Worm (Caenorhabditis elegans) whole organism, young adult: ENCODE data around the gene cpz-2.

Experiments used
- D2030.7 ChIP-seq: fragments of 200-800 bp; sonication (Bioruptor generic); IDR thresholded peaks from 2 replicates; pipeline ENCODE4 v1.3.6; 2022; ENCODE audit warnings: missing genetic modification reagents, missing genetic modification characterization, missing compliant biosample characterization
- F33H1.4 ChIP-seq: fragments of 200-800 bp; sonication (Bioruptor generic); IDR thresholded peaks from 2 replicates; pipeline ENCODE4 v1.3.6; 2022; ENCODE audit warnings: missing genetic modification reagents, missing genetic modification characterization, missing compliant biosample characterization
- F49E8.2 ChIP-seq: sonication (generic microtip); optimal IDR thresholded peaks from 3 replicates; lab custom pipeline; 2017; ENCODE audit warnings: missing genetic modification characterization, mild to moderate bottlenecking, missing compliant biosample characterization, antibody characterized with exemption, moderate library complexity; ENCODE audit not compliant: insufficient read depth
- Y79H2A.3 ChIP-seq: fragments of 200-800 bp; sonication (Bioruptor generic); conservative IDR thresholded peaks from 2 replicates; pipeline ENCODE4 v1.3.6; 2022; ENCODE audit warnings: missing genetic modification reagents, missing genetic modification characterization, missing compliant biosample characterization
- ama-1 ChIP-seq, 3 experiments: fragments of 150-350 bp in 1 of 3; sonication (generic microtip) in 2 of 3; optimal IDR thresholded peaks; 2 replicates each; lab custom pipeline; 2014 to 2018; ENCODE audit warnings: missing biosample characterization in 2 of 3, missing genetic modification characterization in 2 of 3, missing genetic modification reagents in 2 of 3
- atf-7 ChIP-seq: sonication (generic microtip); optimal IDR thresholded peaks from 2 replicates; lab custom pipeline; 2017; ENCODE audit warnings: mild to moderate bottlenecking, missing genetic modification characterization, missing compliant biosample characterization
- bed-2 ChIP-seq: fragments of 200-800 bp; sonication (Bioruptor generic); IDR thresholded peaks from 2 replicates; pipeline ENCODE4 v1.3.6; 2022; ENCODE audit warnings: missing genetic modification reagents, missing genetic modification characterization, missing compliant biosample characterization
- cebp-1 ChIP-seq, 2 experiments: fragments of 200-800 bp in 1 of 2; sonication (Bioruptor generic) in 1 of 2; sonication (generic microtip) in 1 of 2; IDR thresholded peaks in 1 of 2; optimal IDR thresholded peaks in 1 of 2; 2 replicates each; pipeline versions ENCODE4 v1.3.6 to Lab custom; 2017 to 2022; ENCODE audit warnings: missing compliant biosample characterization in 2 of 2, missing genetic modification characterization in 2 of 2, mild to moderate bottlenecking in 1 of 2, missing genetic modification reagents in 1 of 2, moderate library complexity in 1 of 2
- ceh-40 ChIP-seq: fragments of 200-800 bp; sonication (Bioruptor generic); IDR thresholded peaks from 2 replicates; pipeline ENCODE4 v1.3.6; 2022; ENCODE audit warnings: missing genetic modification characterization, missing compliant biosample characterization
- ceh-58 ChIP-seq: fragments of 200-800 bp; sonication (Bioruptor generic); IDR thresholded peaks from 2 replicates; pipeline ENCODE4 v1.3.6; 2022; ENCODE audit warnings: missing genetic modification characterization, missing compliant biosample characterization
- ceh-79 ChIP-seq: sonication (generic microtip); optimal IDR thresholded peaks from 2 replicates; lab custom pipeline; 2017; ENCODE audit warnings: mild to moderate bottlenecking, missing genetic modification characterization, missing compliant biosample characterization
- ceh-91 ChIP-seq: fragments of 200-800 bp; sonication (Bioruptor generic); IDR thresholded peaks from 2 replicates; pipeline ENCODE4 v1.3.6; 2022; ENCODE audit warnings: missing genetic modification reagents, missing genetic modification characterization, missing compliant biosample characterization
- chd-7 ChIP-seq: sonication (generic microtip); optimal IDR thresholded peaks from 2 replicates; lab custom pipeline; 2016; ENCODE audit warnings: mild to moderate bottlenecking, missing genetic modification characterization, moderate library complexity, missing compliant biosample characterization
- dox-1 ChIP-seq: fragments of 200-800 bp; sonication (Bioruptor generic); IDR thresholded peaks from 2 replicates; pipeline ENCODE4 v1.3.6; 2022; ENCODE audit warnings: missing genetic modification reagents, missing genetic modification characterization, missing compliant biosample characterization
- dpl-1 ChIP-seq: fragments of 150-350 bp; optimal IDR thresholded peaks from 2 replicates; lab custom pipeline; 2014; ENCODE audit warnings: missing biosample characterization, missing genetic modification reagents, missing genetic modification characterization
- egl-44 ChIP-seq: fragments of 200-800 bp; sonication (Bioruptor generic); IDR thresholded peaks from 2 replicates; pipeline ENCODE4 v1.3.6; 2022; ENCODE audit warnings: missing genetic modification reagents, missing genetic modification characterization, missing compliant biosample characterization
- egrh-3 ChIP-seq: fragments of 200-800 bp; sonication (Bioruptor generic); IDR thresholded peaks from 2 replicates; pipeline ENCODE4 v1.3.6; 2022; ENCODE audit warnings: missing genetic modification reagents, missing genetic modification characterization, missing compliant biosample characterization
- ekl-4 ChIP-seq: fragments of 200-800 bp; sonication (Bioruptor generic); IDR thresholded peaks from 2 replicates; pipeline ENCODE4 v1.3.6; 2022; ENCODE audit warnings: missing genetic modification reagents, missing genetic modification characterization, missing compliant biosample characterization
- ets-4 ChIP-seq: fragments of 200-800 bp; sonication (Bioruptor generic); optimal IDR thresholded peaks from 2 replicates; lab custom pipeline; 2018; ENCODE audit warnings: mild to moderate bottlenecking, missing genetic modification characterization, missing compliant biosample characterization
- gei-17 ChIP-seq: fragments of 200-800 bp; sonication (Bioruptor generic); optimal IDR thresholded peaks from 2 replicates; lab custom pipeline; 2018; ENCODE audit warnings: mild to moderate bottlenecking, missing genetic modification characterization, missing compliant biosample characterization
- hlh-26 ChIP-seq: fragments of 200-800 bp; sonication (Bioruptor generic); conservative IDR thresholded peaks from 2 replicates; pipeline ENCODE4 v1.3.6; 2022; ENCODE audit warnings: missing genetic modification reagents, missing genetic modification characterization, missing compliant biosample characterization
- hmg-1.2 ChIP-seq: fragments of 200-800 bp; sonication (Bioruptor generic); IDR thresholded peaks from 2 replicates; pipeline ENCODE4 v1.3.6; 2022; ENCODE audit warnings: missing genetic modification reagents, missing genetic modification characterization, missing compliant biosample characterization
- hmg-20 ChIP-seq: fragments of 200-800 bp; sonication (Bioruptor generic); IDR thresholded peaks from 2 replicates; pipeline ENCODE4 v1.3.6; 2022; ENCODE audit warnings: missing genetic modification reagents, missing genetic modification characterization, missing compliant biosample characterization
- hrde-1 ChIP-seq: sonication (generic microtip); optimal IDR thresholded peaks from 2 replicates; lab custom pipeline; 2016; ENCODE audit warnings: missing genetic modification characterization, mild to moderate bottlenecking, missing compliant biosample characterization, moderate library complexity, missing genotype, missing genetic modification reagents, borderline replicate concordance
- hsf-1 ChIP-seq: fragments of 200-800 bp; sonication (Bioruptor generic); IDR thresholded peaks from 2 replicates; pipeline ENCODE4 v1.3.6; 2022; ENCODE audit warnings: missing genetic modification reagents, missing genetic modification characterization, missing compliant biosample characterization
- lin-26 ChIP-seq: fragments of 200-800 bp; sonication (Bioruptor generic); IDR thresholded peaks from 2 replicates; pipeline ENCODE4 v1.3.6; 2022; ENCODE audit warnings: missing genetic modification reagents, missing genetic modification characterization, missing compliant biosample characterization
- lin-54 ChIP-seq: fragments of 200-800 bp; sonication (Bioruptor generic); optimal IDR thresholded peaks from 2 replicates; lab custom pipeline; 2018; ENCODE audit warnings: mild to moderate bottlenecking, missing genetic modification characterization, missing compliant biosample characterization
- lsy-27 ChIP-seq: sonication (generic microtip); optimal IDR thresholded peaks from 2 replicates; lab custom pipeline; 2017; ENCODE audit warnings: missing genetic modification characterization, mild to moderate bottlenecking, missing compliant biosample characterization, antibody characterized with exemption, missing genotype, borderline replicate concordance; ENCODE audit not compliant: insufficient read depth
- madf-10 ChIP-seq: sonication (generic microtip); optimal IDR thresholded peaks from 2 replicates; lab custom pipeline; 2016; ENCODE audit warnings: mild to moderate bottlenecking, missing genetic modification characterization, missing compliant biosample characterization
- madf-3 ChIP-seq: fragments of 200-800 bp; sonication (Bioruptor generic); IDR thresholded peaks from 2 replicates; pipeline ENCODE4 v1.3.6; 2022; ENCODE audit warnings: missing genetic modification reagents, missing genetic modification characterization, missing compliant biosample characterization
- madf-6 ChIP-seq: fragments of 200-800 bp; sonication (Bioruptor generic); IDR thresholded peaks from 2 replicates; pipeline ENCODE4 v1.3.6; 2022; ENCODE audit warnings: missing genetic modification reagents, missing genetic modification characterization, missing compliant biosample characterization
- mes-4 ChIP-seq: sonication (generic microtip); optimal IDR thresholded peaks from 2 replicates; lab custom pipeline; 2016; ENCODE audit warnings: missing genotype, missing genetic modification characterization, missing compliant biosample characterization
- nfyb-1 ChIP-seq: fragments of 200-800 bp; sonication (Bioruptor generic); IDR thresholded peaks from 2 replicates; pipeline ENCODE4 v1.3.6; 2022; ENCODE audit warnings: missing genetic modification reagents, missing genetic modification characterization, missing compliant biosample characterization
- nhr-179 ChIP-seq: sonication (generic microtip); optimal IDR thresholded peaks from 2 replicates; lab custom pipeline; 2016; ENCODE audit warnings: mild to moderate bottlenecking, missing genetic modification characterization, missing compliant biosample characterization
- nhr-80 ChIP-seq: sonication (generic microtip); optimal IDR thresholded peaks from 2 replicates; lab custom pipeline; 2016; ENCODE audit warnings: missing genetic modification characterization, missing compliant biosample characterization
- nhr-90 ChIP-seq: sonication (generic microtip); optimal IDR thresholded peaks from 2 replicates; lab custom pipeline; 2016; ENCODE audit warnings: missing genotype, mild to moderate bottlenecking, missing genetic modification characterization, missing compliant biosample characterization
- pha-4 ChIP-seq: fragments of 150-350 bp; sonication (generic microtip); optimal IDR thresholded peaks from 2 replicates; lab custom pipeline; 2014; ENCODE audit warnings: missing biosample characterization, missing genetic modification reagents, missing genetic modification characterization
- sea-2 ChIP-seq: fragments of 200-800 bp; sonication (Bioruptor generic); IDR thresholded peaks from 2 replicates; pipeline ENCODE4 v1.3.6; 2022; ENCODE audit warnings: missing genetic modification characterization, missing compliant biosample characterization
- tbx-9 ChIP-seq: sonication (generic microtip); optimal IDR thresholded peaks from 2 replicates; lab custom pipeline; 2016; ENCODE audit warnings: borderline replicate concordance, missing genetic modification characterization, inconsistent platforms, missing compliant biosample characterization
- unc-130 ChIP-seq: sonication (generic microtip); optimal IDR thresholded peaks from 2 replicates; lab custom pipeline; 2016; ENCODE audit warnings: missing genetic modification reagents, missing genetic modification characterization, missing compliant biosample characterization
- zfh-2 ChIP-seq: fragments of 200-800 bp; sonication (Bioruptor generic); conservative IDR thresholded peaks from 2 replicates; pipeline ENCODE4 v1.3.6; 2022; ENCODE audit warnings: missing genetic modification reagents, missing genetic modification characterization, missing compliant biosample characterization
- ztf-25 ChIP-seq: fragments of 200-800 bp; sonication (Bioruptor generic); IDR thresholded peaks from 2 replicates; pipeline ENCODE4 v1.3.6; 2022; ENCODE audit warnings: missing genetic modification reagents, missing genetic modification characterization, missing compliant biosample characterization

Gene cpz-2

DNA sequence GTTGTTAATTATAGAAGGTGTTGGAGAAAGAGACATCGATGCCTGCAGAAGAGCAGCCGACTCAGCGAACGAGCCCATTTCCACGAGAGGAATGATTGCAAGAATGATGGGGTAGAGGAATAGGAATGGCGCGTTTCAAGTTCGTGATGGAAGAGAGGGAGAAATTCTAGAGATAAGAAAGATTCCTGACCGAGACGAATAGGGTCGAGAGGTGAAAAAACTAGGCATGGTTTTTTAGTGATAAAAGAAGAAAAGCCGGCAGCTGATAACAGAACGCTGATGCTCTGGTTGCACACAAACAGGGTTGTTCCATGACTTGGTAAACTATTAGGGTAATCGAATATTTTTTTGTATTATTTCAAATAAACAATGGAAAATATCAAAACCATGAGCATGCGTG, 8.2 kb upstream of the cpz-2 start (continued):
- TF ChIP-seq gei-17 (GFP tag; lab: Kevin White, UChicago) (no peak), atf-7 (tag; lab: Kevin White, UChicago) (no peak), Y79H2A.3 (GFP tag; lab: Robert Waterston, UW) (no peak), ama-1 (optimal IDR thresholded peaks at IDR 0.05; lab: Kevin White, UChicago) (no peak), ama-1 (GFP tag; optimal IDR thresholded peaks at IDR 0.05; lab: Kevin White, UChicago) (no peak), hrde-1 (tag; lab: Kevin White, UChicago) (no peak), tbx-9 (tag; lab: Kevin White, UChicago) (no peak), bed-2 (no peak), ceh-58 (no peak), madf-10 (tag; lab: Kevin White, UChicago) (no peak), unc-130 (GFP tag; lab: Kevin White, UChicago) (no peak), nhr-90 (no peak), egl-44 (GFP tag; lab: Robert Waterston, UW) (0 out of 2 replicates have a peak, but pooled peaks have one; percentile 59), dox-1 (GFP tag; lab: Robert Waterston, UW) (peak; percentile 64), nfyb-1 (GFP tag; lab: Robert Waterston, UW) (no peak), egrh-3 (GFP tag; lab: Robert Waterston, UW) (no peak), hsf-1 (GFP tag; lab: Robert Waterston, UW) (no peak), F49E8.2 (tag; lab: Kevin White, UChicago) (no peak), nhr-80 (tag; lab: Kevin White, UChicago) (peak; percentile 97), D2030.7 (GFP tag; lab: Robert Waterston, UW) (no peak), F33H1.4 (no peak), ceh-91 (GFP tag; lab: Robert Waterston, UW) (no peak), ceh-40 (GFP tag; lab: Robert Waterston, UW) (no peak), ztf-25 (GFP tag; lab: Robert Waterston, UW) (no peak), hmg-20 (GFP tag; lab: Robert Waterston, UW) (no peak), lin-54 (GFP tag; lab: Kevin White, UChicago) (no peak), ceh-79 (tag; lab: Kevin White, UChicago) (no peak)

DNA sequence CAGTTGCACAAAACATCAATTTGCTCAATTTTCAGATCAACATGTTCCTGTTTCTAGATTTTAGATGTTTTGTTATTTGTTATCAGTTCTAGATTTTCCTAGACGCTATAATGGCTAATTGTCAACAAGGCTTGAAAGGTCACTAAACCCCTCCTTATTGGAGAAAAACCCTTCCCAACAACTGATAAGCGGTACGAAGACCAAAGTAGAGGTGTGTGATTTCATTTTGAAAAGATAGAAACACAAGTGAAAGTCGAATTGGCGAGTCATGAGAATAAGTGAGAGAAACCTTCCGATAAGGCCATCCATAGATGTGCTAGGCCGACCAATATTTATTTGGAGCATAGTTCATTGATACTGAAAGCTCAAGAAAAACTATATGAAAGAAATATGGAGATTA, 7.3 kb upstream of the cpz-2 start:
- TF ChIP-seq hlh-26 (GFP tag; lab: Robert Waterston, UW) (no peak), egl-44 (GFP tag; lab: Robert Waterston, UW) (0 out of 2 replicates have a peak, but pooled peaks have one; percentile 25), hmg-1.2 (GFP tag; lab: Robert Waterston, UW) (no peak), nhr-179 (tag; lab: Kevin White, UChicago) (no peak), chd-7 (tag; lab: Kevin White, UChicago) (no peak), lin-26 (GFP tag; lab: Robert Waterston, UW) (no peak), mes-4 (tag; lab: Kevin White, UChicago) (no peak), ceh-91 (GFP tag; lab: Robert Waterston, UW) (no peak), ekl-4 (GFP tag; lab: Robert Waterston, UW) (no peak), pha-4 (tag; lab: Kevin White, UChicago) (no peak), madf-6 (no peak), madf-10 (tag; lab: Kevin White, UChicago) (peak; percentile 6), dox-1 (GFP tag; lab: Robert Waterston, UW) (no peak), lsy-27 (tag; lab: Kevin White, UChicago) (no peak), ets-4 (GFP tag; lab: Kevin White, UChicago) (no peak), atf-7 (tag; lab: Kevin White, UChicago) (peak; percentile 41), sea-2 (GFP tag; lab: Robert Waterston, UW) (no peak), madf-3 (GFP tag; lab: Robert Waterston, UW) (no peak), zfh-2 (no peak), nhr-80 (tag; lab: Kevin White, UChicago) (peak; percentile 86), cebp-1 (GFP tag; IDR thresholded peaks at IDR 0.05; lab: Robert Waterston, UW) (no peak), cebp-1 (tag; optimal IDR thresholded peaks at IDR 0.05; lab: Kevin White, UChicago) (peak; percentile 21), hrde-1 (tag; lab: Kevin White, UChicago) (no peak), dpl-1 (GFP tag; lab: Kevin White, UChicago) (no peak), ztf-25 (GFP tag; lab: Robert Waterston, UW) (no peak), nhr-90 (no peak)
- TF ChIP-seq, all 124 proteins: peak for 5
